Fruit fly (Drosophila melanogaster) whole organism, embryonic: ENCODE measurements around the gene Cbl.
A peak's percentile ranks its signal among the peaks of the same experiment; 100 is the strongest.

ENCODE experiments used
- Asciz ChIP-seq: fragments of 200-800 bp; sonication (Bioruptor generic); optimal IDR thresholded peaks from 2 replicates; lab custom pipeline; 2017; ENCODE audit warnings: missing biosample characterization, mild to moderate bottlenecking, missing genetic modification characterization, missing genetic modification reagents
- CG10209 ChIP-seq: fragments of 200-800 bp; sonication (Bioruptor generic); optimal IDR thresholded peaks from 3 replicates; lab custom pipeline; 2017; ENCODE audit warnings: missing biosample characterization, mild to moderate bottlenecking, missing genetic modification characterization, missing genetic modification reagents
- CG11398 ChIP-seq: fragments of 200-800 bp; sonication (Bioruptor generic); optimal IDR thresholded peaks from 2 replicates; lab custom pipeline; 2016; ENCODE audit warnings: missing biosample characterization, missing genetic modification characterization
- CG11560 ChIP-seq: fragments of 200-800 bp; sonication (Bioruptor generic); IDR thresholded peaks from 3 replicates; pipeline ENCODE4 v1.3.6; 2022; ENCODE audit warnings: missing biosample characterization, missing genetic modification characterization
- CG1233 ChIP-seq: fragments of 200-800 bp; sonication (Bioruptor generic); optimal IDR thresholded peaks from 4 replicates; lab custom pipeline; 2018; ENCODE audit warnings: missing biosample characterization, mild to moderate bottlenecking, missing genetic modification characterization
- CG14710 ChIP-seq: fragments of 200-800 bp; sonication (Bioruptor generic); optimal IDR thresholded peaks from 3 replicates; lab custom pipeline; 2019; ENCODE audit warnings: missing biosample characterization, mild to moderate bottlenecking, missing genetic modification characterization, moderate library complexity
- CG15073 ChIP-seq: fragments of 200-800 bp; sonication (Bioruptor generic); optimal IDR thresholded peaks from 2 replicates; lab custom pipeline; 2016; ENCODE audit warnings: missing biosample characterization, missing genetic modification characterization
- CG15269 ChIP-seq: fragments of 200-800 bp; sonication (Bioruptor generic); optimal IDR thresholded peaks from 2 replicates; lab custom pipeline; 2018; ENCODE audit warnings: missing biosample characterization, mild to moderate bottlenecking, missing genetic modification characterization, moderate library complexity
- CG17328 ChIP-seq: fragments of 200-800 bp; sonication (Bioruptor generic); IDR thresholded peaks from 2 replicates; pipeline ENCODE4 v1.3.6; 2022; ENCODE audit warnings: missing biosample characterization, missing genetic modification characterization
- CG17612 ChIP-seq: fragments of 200-800 bp; sonication (Bioruptor generic); IDR thresholded peaks from 2 replicates; pipeline ENCODE4 v1.3.6; 2022; ENCODE audit warnings: missing biosample characterization, missing genetic modification characterization
- CG1792 ChIP-seq: fragments of 200-800 bp; sonication (Bioruptor generic); optimal IDR thresholded peaks from 2 replicates; lab custom pipeline; 2016; ENCODE audit warnings: missing biosample characterization, missing genetic modification characterization
- CG18262 ChIP-seq: fragments of 200-800 bp; optimal IDR thresholded peaks from 3 replicates; lab custom pipeline; 2019; ENCODE audit warnings: missing biosample characterization, mild to moderate bottlenecking, missing genetic modification characterization, moderate library complexity
- CG2678 ChIP-seq: fragments of 200-800 bp; sonication (Bioruptor generic); optimal IDR thresholded peaks from 3 replicates; lab custom pipeline; 2019; ENCODE audit warnings: missing biosample characterization, mild to moderate bottlenecking, missing genetic modification characterization, moderate library complexity
- CG30020 ChIP-seq: fragments of 200-800 bp; optimal IDR thresholded peaks from 2 replicates; lab custom pipeline; 2019; ENCODE audit warnings: missing biosample characterization, mild to moderate bottlenecking, missing genetic modification characterization, moderate library complexity
- CG34422 ChIP-seq: fragments of 200-800 bp; sonication (Bioruptor generic); IDR thresholded peaks from 3 replicates; pipeline ENCODE4 v1.3.6; 2022; ENCODE audit warnings: missing biosample characterization, missing genetic modification characterization
- CG3838 ChIP-seq: fragments of 200-800 bp; sonication (Bioruptor generic); optimal IDR thresholded peaks from 3 replicates; lab custom pipeline; 2016; ENCODE audit warnings: missing biosample characterization, missing genetic modification characterization
- CG4360 ChIP-seq: fragments of 200-800 bp; sonication (Bioruptor generic); IDR thresholded peaks from 2 replicates; pipeline ENCODE4 v1.3.6; 2022; ENCODE audit warnings: missing biosample characterization, missing genetic modification characterization
- CG7556 ChIP-seq: fragments of 200-800 bp; sonication (Bioruptor generic); optimal IDR thresholded peaks from 2 replicates; lab custom pipeline; 2017; ENCODE audit warnings: missing biosample characterization, mild to moderate bottlenecking, missing genetic modification characterization
- CG8089 ChIP-seq: fragments of 200-800 bp; sonication (Bioruptor generic); optimal IDR thresholded peaks from 3 replicates; lab custom pipeline; 2016; ENCODE audit warnings: missing biosample characterization, missing genetic modification characterization
- CG9932 ChIP-seq: fragments of 200-800 bp; sonication (Bioruptor generic); IDR thresholded peaks from 2 replicates; pipeline ENCODE4 v1.3.6; 2022; ENCODE audit warnings: missing biosample characterization, missing genetic modification characterization
- CkIIα-i1 ChIP-seq: fragments of 200-800 bp; sonication (Bioruptor generic); IDR thresholded peaks from 2 replicates; pipeline ENCODE4 v1.3.6; 2022; ENCODE audit warnings: missing biosample characterization, missing genetic modification characterization
- Dref ChIP-seq: fragments of 200-800 bp; sonication (Bioruptor generic); IDR thresholded peaks from 2 replicates; pipeline ENCODE4 v1.3.6; 2022; ENCODE audit warnings: missing biosample characterization, missing genetic modification characterization
- Hr3 ChIP-seq: fragments of 200-800 bp; sonication (Bioruptor generic); optimal IDR thresholded peaks from 3 replicates; lab custom pipeline; 2016; ENCODE audit warnings: missing biosample characterization, missing genetic modification characterization
- Med ChIP-seq: fragments of 200-800 bp; sonication (Bioruptor generic); peaks from one replicate; lab custom pipeline; 2016; ENCODE audit warnings: missing biosample characterization, missing genetic modification characterization, mild to moderate bottlenecking, inconsistent platforms, moderate library complexity
- Neu2 ChIP-seq: fragments of 200-800 bp; sonication (Bioruptor generic); optimal IDR thresholded peaks from 3 replicates; lab custom pipeline; 2016; ENCODE audit warnings: missing biosample characterization, missing genetic modification characterization, borderline replicate concordance
- Oli ChIP-seq: fragments of 200-800 bp; sonication (Bioruptor generic); optimal IDR thresholded peaks from 2 replicates; lab custom pipeline; 2018; ENCODE audit warnings: missing biosample characterization, mild to moderate bottlenecking, missing genetic modification characterization, moderate library complexity
- Six4 ChIP-seq: fragments of 200-800 bp; sonication (Bioruptor generic); optimal IDR thresholded peaks from 2 replicates; lab custom pipeline; 2016; ENCODE audit warnings: missing biosample characterization, missing genetic modification characterization
- Spps ChIP-seq: fragments of 200-800 bp; sonication (Bioruptor generic); optimal IDR thresholded peaks from 2 replicates; lab custom pipeline; 2018; ENCODE audit warnings: missing biosample characterization, mild to moderate bottlenecking, missing genetic modification characterization
- Stat92E ChIP-seq, 3 experiments: fragments of >200 bp in 2 of 3; fragments of 200-800 bp in 1 of 3; sonication (Bioruptor generic) in 1 of 3; optimal IDR thresholded peaks; 2 replicates each; lab custom pipeline; 2017 to 2019; ENCODE audit warnings: missing biosample characterization in 3 of 3, missing genetic modification characterization in 3 of 3, mild to moderate bottlenecking in 1 of 3, moderate library complexity in 1 of 3
- ap ChIP-seq: fragments of 200-800 bp; sonication (Bioruptor generic); IDR thresholded peaks from 2 replicates; pipeline ENCODE4 v1.3.6; 2022; ENCODE audit warnings: missing biosample characterization, missing genetic modification characterization
- bowl ChIP-seq: fragments of 200-800 bp; sonication (Bioruptor generic); IDR thresholded peaks from 2 replicates; pipeline ENCODE4 v1.3.6; 2022; ENCODE audit warnings: missing biosample characterization, missing genetic modification characterization
- cad ChIP-seq: fragments of >200 bp; optimal IDR thresholded peaks from 2 replicates; lab custom pipeline; 2017; ENCODE audit warnings: missing biosample characterization, missing genetic modification characterization
- caup ChIP-seq: fragments of 200-800 bp; sonication (Bioruptor generic); optimal IDR thresholded peaks from 3 replicates; lab custom pipeline; 2017; ENCODE audit warnings: missing biosample characterization, mild to moderate bottlenecking, missing genetic modification characterization, moderate library complexity; ENCODE audit not compliant: severe bottlenecking
- dati ChIP-seq: fragments of 200-800 bp; sonication (Bioruptor generic); IDR thresholded peaks from 2 replicates; pipeline ENCODE4 v1.3.6; 2022; ENCODE audit warnings: missing biosample characterization, missing genetic modification characterization
- dmrt99B ChIP-seq: fragments of 200-800 bp; sonication (Bioruptor generic); optimal IDR thresholded peaks from 2 replicates; lab custom pipeline; 2018; ENCODE audit warnings: missing biosample characterization, mild to moderate bottlenecking, missing genetic modification characterization, moderate library complexity
- ems ChIP-seq: fragments of 200-800 bp; sonication (Bioruptor generic); optimal IDR thresholded peaks from 3 replicates; lab custom pipeline; 2016; ENCODE audit warnings: missing biosample characterization, missing genetic modification characterization
- fd102C ChIP-seq: fragments of 200-800 bp; sonication (Bioruptor generic); optimal IDR thresholded peaks from 2 replicates; lab custom pipeline; 2018; ENCODE audit warnings: missing biosample characterization, mild to moderate bottlenecking, missing genetic modification characterization, moderate library complexity
- ftz-f1 ChIP-seq: fragments of 200-800 bp; sonication (Bioruptor generic); optimal IDR thresholded peaks from 2 replicates; lab custom pipeline; 2016; ENCODE audit warnings: missing biosample characterization, missing genetic modification characterization
- grn ChIP-seq: fragments of 200-800 bp; sonication (Bioruptor generic); optimal IDR thresholded peaks from 3 replicates; lab custom pipeline; 2017; ENCODE audit warnings: missing biosample characterization, missing genetic modification characterization
- gsb ChIP-seq: fragments of 200-800 bp; sonication (Bioruptor generic); IDR thresholded peaks from 2 replicates; pipeline ENCODE4 v1.3.6; 2022; ENCODE audit warnings: missing biosample characterization, missing genetic modification characterization
- gsb-n ChIP-seq: fragments of 200-800 bp; sonication (Bioruptor generic); optimal IDR thresholded peaks from 3 replicates; lab custom pipeline; 2018; ENCODE audit warnings: missing biosample characterization, mild to moderate bottlenecking, missing genetic modification characterization
- odd ChIP-seq: fragments of 200-800 bp; sonication (Bioruptor generic); optimal IDR thresholded peaks from 2 replicates; lab custom pipeline; 2017; ENCODE audit warnings: missing biosample characterization, mild to moderate bottlenecking, missing genetic modification characterization
- phol ChIP-seq: fragments of 200-800 bp; sonication (Bioruptor generic); optimal IDR thresholded peaks from 3 replicates; lab custom pipeline; 2018; ENCODE audit warnings: missing biosample characterization, mild to moderate bottlenecking, missing genetic modification characterization, moderate library complexity
- pros ChIP-seq: fragments of 200-800 bp; sonication (Bioruptor generic); optimal IDR thresholded peaks from 3 replicates; lab custom pipeline; 2019; ENCODE audit warnings: missing biosample characterization, mild to moderate bottlenecking, missing genetic modification characterization, moderate library complexity
- tgo ChIP-seq: fragments of 200-800 bp; sonication (Bioruptor generic); IDR thresholded peaks from 3 replicates; pipeline ENCODE4 v1.3.6; 2022; ENCODE audit warnings: missing biosample characterization, missing genetic modification characterization
- z ChIP-seq: fragments of 200-800 bp; sonication (Bioruptor generic); IDR thresholded peaks from 3 replicates; pipeline ENCODE4 v1.3.6; 2022; ENCODE audit warnings: missing biosample characterization, missing genetic modification characterization

The Cbl gene

DNA sequence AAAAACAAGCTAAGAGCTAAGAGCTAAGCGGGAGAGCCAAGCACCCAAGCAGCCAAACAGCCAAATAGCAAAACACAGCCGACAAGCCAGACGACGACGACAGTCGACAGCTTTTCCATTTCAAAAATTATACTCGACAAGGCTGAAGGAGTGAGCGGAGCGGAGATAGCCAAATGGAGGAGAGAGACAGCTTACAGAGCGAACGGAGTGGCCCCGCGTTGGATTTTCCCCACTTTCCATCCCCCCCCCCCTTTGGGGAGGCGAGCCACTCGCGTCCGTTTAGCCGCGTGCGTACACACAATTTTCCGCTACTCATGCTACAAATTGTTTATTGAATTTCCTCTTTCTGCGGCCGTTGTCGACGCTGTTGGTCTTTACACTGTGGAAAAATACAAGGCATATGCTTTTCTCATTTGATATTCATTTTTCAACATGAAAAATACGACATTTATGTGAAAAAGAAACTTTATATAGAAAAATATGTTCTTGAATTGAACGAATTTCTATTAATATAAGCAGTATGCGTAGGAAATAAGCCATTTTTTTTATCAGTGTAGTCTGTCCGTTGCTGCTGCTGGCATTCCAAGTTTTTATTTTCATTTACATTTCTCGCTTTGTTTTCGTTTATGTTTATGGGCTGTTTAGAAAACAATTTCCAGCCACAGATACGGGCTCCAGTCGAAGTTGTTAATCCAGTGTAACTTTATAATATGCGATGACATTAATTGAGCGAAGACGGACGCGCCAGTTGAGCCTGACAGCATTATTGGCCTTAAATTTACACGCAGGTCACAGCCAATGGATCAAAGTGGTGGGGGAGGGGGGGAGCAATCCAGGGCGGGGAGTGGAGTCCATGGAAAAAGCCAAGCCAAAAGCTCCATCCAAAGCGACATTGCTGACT lies 33.4 kb downstream of the Cbl start (continued):
- TF ChIP-seq CG34422 (peak; percentile 98), Hr3 (GFP tag; lab: Kevin White, UChicago) (peak; percentile 98)

DNA sequence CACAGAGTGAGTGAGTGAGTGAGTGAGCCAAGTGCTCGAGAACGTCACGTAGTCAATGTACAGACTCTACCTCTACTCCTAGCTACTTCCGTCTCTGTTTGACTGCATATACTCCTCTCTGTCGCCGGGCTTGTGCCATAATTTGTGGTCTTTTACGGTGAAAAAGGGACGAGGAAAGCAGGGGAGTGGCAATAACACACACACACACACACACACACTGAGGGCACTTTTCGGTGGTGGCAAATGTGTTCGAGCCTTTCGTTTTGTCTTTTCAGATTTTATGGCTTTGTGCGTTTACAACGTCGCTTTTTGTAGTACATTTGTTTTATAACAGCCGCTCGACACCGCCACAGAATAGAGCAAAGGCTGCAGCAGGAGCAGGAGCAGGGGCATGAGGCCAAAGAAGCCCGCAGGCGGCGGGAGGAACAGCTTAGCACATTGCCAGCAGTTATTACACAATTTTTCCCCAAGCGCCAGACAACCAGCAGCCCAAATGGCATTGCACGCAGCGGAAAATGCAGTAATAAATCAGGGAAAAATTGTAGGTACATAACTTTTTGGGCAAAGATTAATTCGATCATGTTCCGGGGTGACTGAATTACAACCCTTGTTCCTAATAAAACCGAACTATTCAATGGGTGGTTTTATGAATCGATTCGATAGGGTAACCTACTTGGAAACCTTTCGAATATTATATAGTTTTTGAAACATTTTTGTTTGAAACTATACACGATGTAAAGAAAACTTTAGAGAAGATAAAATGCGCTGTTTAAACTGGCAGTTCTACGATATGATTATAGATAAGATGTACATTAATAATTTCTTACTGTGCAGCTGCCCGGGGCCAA lies 34.2 kb downstream of the Cbl start:
- TF ChIP-seq CG17328 (GFP tag; lab: Robert Waterston, UW): no peak
- TF ChIP-seq CG7556 (GFP tag; lab: Kevin White, UChicago): peak; percentile 50
- TF ChIP-seq z: peak; percentile 93
- no peak for TF ChIP-seq gsb
- TF ChIP-seq Six4 (GFP tag; lab: Kevin White, UChicago): peak; percentile 16
- TF ChIP-seq Med (GFP tag; lab: Kevin White, UChicago): peak; percentile 36
- TF ChIP-seq CG30020 (tag; lab: Kevin White, UChicago): no peak
- TF ChIP-seq CG1233 (GFP tag; lab: Kevin White, UChicago): no peak
- TF ChIP-seq CG11560 (tag; lab: Robert Waterston, UW): no peak
- TF ChIP-seq CG1792 (GFP tag; lab: Kevin White, UChicago): no peak
- no peak for TF ChIP-seq CG4360
- TF ChIP-seq grn (GFP tag; lab: Kevin White, UChicago): no peak
- TF ChIP-seq CG17612 (GFP tag; lab: Robert Waterston, UW): no peak
- TF ChIP-seq dmrt99B (tag; lab: Kevin White, UChicago): peak; percentile 50
- TF ChIP-seq caup: peak; percentile 9
- no peak for TF ChIP-seq odd (GFP tag; lab: Kevin White, UChicago)
- TF ChIP-seq Stat92E (GFP tag; optimal IDR thresholded peaks at IDR 0.05; lab: Kevin White, UChicago): no peak
- no peak for TF ChIP-seq tgo
- TF ChIP-seq phol (tag; lab: Kevin White, UChicago): peak; percentile 48
- TF ChIP-seq gsb-n (tag; lab: Kevin White, UChicago): peak; percentile 60
- no peak for TF ChIP-seq ems (GFP tag; lab: Kevin White, UChicago)
- no peak for TF ChIP-seq CG10209 (GFP tag; lab: Kevin White, UChicago)
- no peak for TF ChIP-seq CG15073
- TF ChIP-seq ftz-f1: no peak
- TF ChIP-seq CG11398 (GFP tag; lab: Kevin White, UChicago): no peak
- TF ChIP-seq Oli (tag; lab: Kevin White, UChicago): peak; percentile 40
- peak; percentile 86 for TF ChIP-seq cad (GFP tag; lab: Kevin White, UChicago)
- peak; percentile 28 for TF ChIP-seq CG14710 (tag; lab: Kevin White, UChicago)
- peak; percentile 53 for TF ChIP-seq CG18262
- TF ChIP-seq ap (GFP tag; lab: Robert Waterston, UW): no peak
- TF ChIP-seq CkIIα-i1 (GFP tag; lab: Robert Waterston, UW): no peak
- peak; percentile 4 for TF ChIP-seq Spps (tag; lab: Kevin White, UChicago)
- peak; percentile 79 for TF ChIP-seq pros (GFP tag; lab: Kevin White, UChicago)
- no peak for TF ChIP-seq CG8089
- no peak for TF ChIP-seq CG15269
- no peak for TF ChIP-seq Neu2 (GFP tag; lab: Kevin White, UChicago)
- TF ChIP-seq CG3838 (GFP tag; lab: Kevin White, UChicago): no peak
- TF ChIP-seq CG2678 (tag; lab: Kevin White, UChicago): peak; percentile 5
- TF ChIP-seq bowl (GFP tag; lab: Robert Waterston, UW): no peak
- no peak for TF ChIP-seq Dref (GFP tag; lab: Robert Waterston, UW)
- TF ChIP-seq Asciz (GFP tag; lab: Kevin White, UChicago): no peak
- TF ChIP-seq CG9932 (GFP tag; lab: Robert Waterston, UW): no peak
- no peak for TF ChIP-seq dati (GFP tag; lab: Robert Waterston, UW)
- no peak for TF ChIP-seq fd102C (GFP tag; lab: Kevin White, UChicago)
